Fruit fly (Drosophila melanogaster) whole organism, embryonic: Measurements from ENCODE around the gene Kah.

Source experiments
- Ada2b ChIP-seq: fragments of 200-800 bp; sonication (Bioruptor generic); IDR thresholded peaks from 2 replicates; pipeline ENCODE4 v1.3.6; 2022; ENCODE audit warnings: missing biosample characterization, missing genetic modification characterization
- Aef1 ChIP-seq: fragments of 200-800 bp; sonication (Bioruptor generic); IDR thresholded peaks from 3 replicates; pipeline ENCODE4 v1.3.6; 2022; ENCODE audit warnings: missing biosample characterization, missing genetic modification characterization
- BtbVII ChIP-seq: fragments of 200-800 bp; sonication (Bioruptor generic); optimal IDR thresholded peaks from 3 replicates; lab custom pipeline; 2017; ENCODE audit warnings: missing biosample characterization, mild to moderate bottlenecking, missing genetic modification characterization
- C15 ChIP-seq: fragments of 200-800 bp; sonication (Bioruptor generic); IDR thresholded peaks from 3 replicates; pipeline ENCODE4 v1.3.6; 2022; ENCODE audit warnings: missing biosample characterization, missing genetic modification characterization
- CG10147 ChIP-seq: fragments of 200-800 bp; sonication (Bioruptor generic); optimal IDR thresholded peaks from 2 replicates; lab custom pipeline; 2019; ENCODE audit warnings: missing biosample characterization, mild to moderate bottlenecking, missing genetic modification characterization, moderate library complexity
- CG10267 ChIP-seq: fragments of 200-800 bp; sonication (Bioruptor generic); optimal IDR thresholded peaks from 2 replicates; lab custom pipeline; 2018; ENCODE audit warnings: missing biosample characterization, mild to moderate bottlenecking, missing genetic modification characterization, moderate library complexity
- CG10462 ChIP-seq: fragments of 200-800 bp; sonication (Bioruptor generic); optimal IDR thresholded peaks from 2 replicates; lab custom pipeline; 2016; ENCODE audit warnings: missing biosample characterization, missing genetic modification characterization
- CG10543 ChIP-seq: fragments of 200-800 bp; sonication (Bioruptor generic); optimal IDR thresholded peaks from 3 replicates; lab custom pipeline; 2017; ENCODE audit warnings: missing biosample characterization, mild to moderate bottlenecking, missing genetic modification characterization, moderate library complexity
- CG10654 ChIP-seq: fragments of 200-800 bp; sonication (Bioruptor generic); optimal IDR thresholded peaks from 2 replicates; lab custom pipeline; 2016; ENCODE audit warnings: missing biosample characterization, missing genetic modification characterization
- CG12104 ChIP-seq: fragments of 200-800 bp; sonication (Bioruptor generic); optimal IDR thresholded peaks from 3 replicates; lab custom pipeline; 2016; ENCODE audit warnings: missing biosample characterization, missing genetic modification characterization
- CG12236 ChIP-seq: fragments of 200-800 bp; sonication (Bioruptor generic); optimal IDR thresholded peaks from 2 replicates; lab custom pipeline; 2016; ENCODE audit warnings: missing biosample characterization, missing genetic modification characterization
- CG14710 ChIP-seq: fragments of 200-800 bp; sonication (Bioruptor generic); optimal IDR thresholded peaks from 3 replicates; lab custom pipeline; 2019; ENCODE audit warnings: missing biosample characterization, mild to moderate bottlenecking, missing genetic modification characterization, moderate library complexity
- CG15696 ChIP-seq: fragments of 200-800 bp; sonication (Bioruptor generic); optimal IDR thresholded peaks from 2 replicates; lab custom pipeline; 2019; ENCODE audit warnings: missing biosample characterization, mild to moderate bottlenecking, missing genetic modification characterization, moderate library complexity
- CG16815 ChIP-seq: fragments of 200-800 bp; sonication (Bioruptor generic); optimal IDR thresholded peaks from 3 replicates; lab custom pipeline; 2017; ENCODE audit warnings: missing biosample characterization, mild to moderate bottlenecking, missing genetic modification characterization
- CG17568 ChIP-seq: fragments of 200-800 bp; sonication (Bioruptor generic); optimal IDR thresholded peaks from 2 replicates; lab custom pipeline; 2018; ENCODE audit warnings: missing biosample characterization, mild to moderate bottlenecking, missing genetic modification characterization, moderate library complexity
- CG18011 ChIP-seq: fragments of 200-800 bp; sonication (Bioruptor generic); optimal IDR thresholded peaks from 2 replicates; lab custom pipeline; 2017; ENCODE audit warnings: missing biosample characterization, missing genetic modification characterization, mild to moderate bottlenecking, moderate library complexity, missing genotype
- CG18764 ChIP-seq: fragments of 200-800 bp; sonication (Bioruptor generic); optimal IDR thresholded peaks from 3 replicates; lab custom pipeline; 2016; ENCODE audit warnings: missing biosample characterization, missing genetic modification characterization
- CG30020 ChIP-seq: fragments of 200-800 bp; optimal IDR thresholded peaks from 2 replicates; lab custom pipeline; 2019; ENCODE audit warnings: missing biosample characterization, mild to moderate bottlenecking, missing genetic modification characterization, moderate library complexity
- CG3163 ChIP-seq: fragments of 200-800 bp; sonication (Bioruptor generic); optimal IDR thresholded peaks from 3 replicates; lab custom pipeline; 2016; ENCODE audit warnings: missing biosample characterization, missing genetic modification characterization
- CG32767 ChIP-seq: fragments of 200-800 bp; sonication (Bioruptor generic); IDR thresholded peaks from 2 replicates; pipeline ENCODE4 v1.3.6; 2022; ENCODE audit warnings: missing biosample characterization, missing genetic modification characterization
- CG4282 ChIP-seq: fragments of 200-800 bp; sonication (Bioruptor generic); optimal IDR thresholded peaks from 2 replicates; lab custom pipeline; 2016; ENCODE audit warnings: missing biosample characterization, missing genetic modification characterization
- CG6254 ChIP-seq: fragments of 200-800 bp; sonication (Bioruptor generic); optimal IDR thresholded peaks from 3 replicates; lab custom pipeline; 2017; ENCODE audit warnings: mild to moderate bottlenecking, missing biosample characterization, missing genetic modification reagents, missing genetic modification characterization
- CG6765 ChIP-seq: fragments of 200-800 bp; sonication (Bioruptor generic); optimal IDR thresholded peaks from 3 replicates; lab custom pipeline; 2017; ENCODE audit warnings: missing biosample characterization, mild to moderate bottlenecking, missing genetic modification characterization
- CG9727 ChIP-seq: fragments of 200-800 bp; sonication (Bioruptor generic); optimal IDR thresholded peaks from 3 replicates; lab custom pipeline; 2017; ENCODE audit warnings: missing biosample characterization, mild to moderate bottlenecking, missing genetic modification characterization
- D19A ChIP-seq: fragments of 200-800 bp; optimal IDR thresholded peaks from 3 replicates; lab custom pipeline; 2019; ENCODE audit warnings: missing biosample characterization, mild to moderate bottlenecking, missing genetic modification characterization, moderate library complexity
- Dref ChIP-seq: fragments of 200-800 bp; sonication (Bioruptor generic); IDR thresholded peaks from 2 replicates; pipeline ENCODE4 v1.3.6; 2022; ENCODE audit warnings: missing biosample characterization, missing genetic modification characterization
- Opbp ChIP-seq: fragments of 200-800 bp; sonication (Bioruptor generic); IDR thresholded peaks from 3 replicates; pipeline ENCODE4 v1.3.6; 2022; ENCODE audit warnings: missing biosample characterization, missing genetic modification characterization; ENCODE audit not compliant: partially characterized antibody
- YL-1 ChIP-seq: fragments of 200-800 bp; sonication (Bioruptor generic); optimal IDR thresholded peaks from 3 replicates; lab custom pipeline; 2017; ENCODE audit warnings: missing biosample characterization, mild to moderate bottlenecking, missing genetic modification characterization
- abd-A ChIP-seq: fragments of 200-800 bp; sonication (Bioruptor generic); optimal IDR thresholded peaks from 3 replicates; lab custom pipeline; 2019; ENCODE audit warnings: missing biosample characterization, mild to moderate bottlenecking, missing genetic modification characterization, moderate library complexity
- ac ChIP-seq: fragments of 200-800 bp; sonication (Bioruptor generic); optimal IDR thresholded peaks from 3 replicates; lab custom pipeline; 2017; ENCODE audit warnings: missing biosample characterization, mild to moderate bottlenecking, missing genetic modification characterization
- bowl ChIP-seq: fragments of 200-800 bp; sonication (Bioruptor generic); IDR thresholded peaks from 2 replicates; pipeline ENCODE4 v1.3.6; 2022; ENCODE audit warnings: missing biosample characterization, missing genetic modification characterization
- corto ChIP-seq: fragments of 200-800 bp; sonication (Bioruptor generic); optimal IDR thresholded peaks from 2 replicates; lab custom pipeline; 2016; ENCODE audit warnings: missing biosample characterization, mild to moderate bottlenecking, missing genetic modification characterization, moderate library complexity
- fu2 ChIP-seq: fragments of 200-800 bp; sonication (Bioruptor generic); optimal IDR thresholded peaks from 2 replicates; lab custom pipeline; 2016; ENCODE audit warnings: missing biosample characterization, missing genetic modification characterization
- gce ChIP-seq: fragments of 200-800 bp; sonication (Bioruptor generic); IDR thresholded peaks from 3 replicates; pipeline ENCODE4 v1.3.6; 2022; ENCODE audit warnings: missing biosample characterization, missing genetic modification characterization
- h ChIP-seq: fragments of >200 bp; optimal IDR thresholded peaks from 2 replicates; lab custom pipeline; 2017
- hb ChIP-seq: fragments of 200-800 bp; sonication (Bioruptor generic); IDR thresholded peaks from 3 replicates; pipeline ENCODE4 v1.3.6; 2022; ENCODE audit warnings: missing biosample characterization, missing genetic modification characterization; ENCODE audit not compliant: partially characterized antibody
- knrl ChIP-seq: fragments of 200-800 bp; sonication (Bioruptor generic); IDR thresholded peaks from 3 replicates; pipeline ENCODE4 v1.3.6; 2022; ENCODE audit warnings: missing biosample characterization, missing genetic modification characterization; ENCODE audit not compliant: partially characterized antibody
- lab ChIP-seq: fragments of 200-800 bp; sonication (Bioruptor generic); optimal IDR thresholded peaks from 3 replicates; lab custom pipeline; 2017; ENCODE audit warnings: missing biosample characterization, missing genetic modification characterization, mild to moderate bottlenecking, moderate library complexity, missing genetic modification reagents
- lola ChIP-seq, 3 experiments: fragments of >200 bp in 2 of 3; fragments of 200-800 bp in 1 of 3; sonication (Bioruptor generic) in 1 of 3; optimal IDR thresholded peaks; 2 replicates each; lab custom pipeline; 2017 to 2019; ENCODE audit warnings: missing biosample characterization in 3 of 3, missing genetic modification characterization in 3 of 3, mild to moderate bottlenecking in 1 of 3, moderate library complexity in 1 of 3
- pita ChIP-seq: fragments of 200-800 bp; sonication (Bioruptor generic); optimal IDR thresholded peaks from 2 replicates; lab custom pipeline; 2017; ENCODE audit warnings: missing biosample characterization, mild to moderate bottlenecking, missing genetic modification characterization
- sc ChIP-seq, 3 experiments: fragments of >200 bp in 2 of 3; fragments of 200-800 bp in 1 of 3; sonication (Bioruptor generic) in 1 of 3; optimal IDR thresholded peaks; 2 replicates in 2 of 3; 3 replicates in 1 of 3; lab custom pipeline; 2017; ENCODE audit warnings: mild to moderate bottlenecking in 1 of 3, missing biosample characterization in 1 of 3, missing genetic modification characterization in 1 of 3, missing genetic modification reagents in 1 of 3
- slbo ChIP-seq: fragments of 200-800 bp; sonication (Bioruptor generic); IDR thresholded peaks from 2 replicates; pipeline ENCODE4 v1.3.6; 2022; ENCODE audit warnings: missing biosample characterization, missing genetic modification characterization
- ssp ChIP-seq: fragments of 200-800 bp; sonication (Bioruptor generic); IDR thresholded peaks from 2 replicates; pipeline ENCODE4 v1.3.6; 2022; ENCODE audit warnings: missing biosample characterization, missing genetic modification characterization
- stc ChIP-seq: fragments of 200-800 bp; sonication (Bioruptor generic); IDR thresholded peaks from 2 replicates; pipeline ENCODE4 v1.3.6; 2022; ENCODE audit warnings: missing biosample characterization, missing genetic modification characterization
- wdn ChIP-seq: fragments of 200-800 bp; sonication (Bioruptor generic); IDR thresholded peaks from 2 replicates; pipeline ENCODE4 v1.3.6; 2022; ENCODE audit warnings: missing biosample characterization, missing genetic modification characterization
- wor ChIP-seq: fragments of 200-800 bp; sonication (Bioruptor generic); IDR thresholded peaks from 2 replicates; pipeline ENCODE4 v1.3.6; 2022; ENCODE audit warnings: missing biosample characterization, missing genetic modification characterization

Gene Kah

dm6 chr3L:627819-628601 lies 38.9 kb upstream of the Kah start (continued):
- TF ChIP-seq CG6765 (GFP tag; lab: Kevin White, UChicago) (peak; percentile 8), CG12104 (GFP tag; lab: Kevin White, UChicago) (peak; percentile 32), ac (no peak), lab (GFP tag; lab: Kevin White, UChicago) (peak; percentile 72), CG16815 (GFP tag; lab: Kevin White, UChicago) (peak; percentile 50), D19A (tag; lab: Kevin White, UChicago) (peak; percentile 54), h (no peak), CG10267 (tag; lab: Kevin White, UChicago) (no peak), hb (GFP tag; lab: Robert Waterston, UW) (no peak), wor (GFP tag; lab: Robert Waterston, UW) (0 out of 2 replicates have a peak, but pooled peaks have one; percentile 20), bowl (GFP tag; lab: Robert Waterston, UW) (no peak; the same call in 1 of the 2 replicates), fu2 (GFP tag; lab: Kevin White, UChicago) (peak; percentile 20), Aef1 (GFP tag; lab: Robert Waterston, UW) (peak; percentile 86), CG10543 (peak; percentile 100), sc (optimal IDR thresholded peaks at IDR 0.05; lab: Kevin White, UChicago) (no peak), sc (GFP tag; optimal IDR thresholded peaks at IDR 0.05; lab: Kevin White, UChicago) (no peak), pita (no peak), CG12236 (GFP tag; lab: Kevin White, UChicago) (no peak), lola (GFP tag; optimal IDR thresholded peaks at IDR 0.05; lab: Kevin White, UChicago) (peak in 2 of 3 experiments; percentile 33 to 84), Opbp (GFP tag; lab: Robert Waterston, UW) (peak; percentile 14; the same call in 1 of the 3 replicates), CG18011 (GFP tag; lab: Kevin White, UChicago) (no peak), BtbVII (GFP tag; lab: Kevin White, UChicago) (peak; percentile 63), ssp (peak; percentile 47), CG10462 (GFP tag; lab: Kevin White, UChicago) (no peak), CG10147 (GFP tag; lab: Kevin White, UChicago) (peak; percentile 14), CG32767 (no peak; the same call in 1 of the 2 replicates), CG30020 (no peak), corto (GFP tag; lab: Kevin White, UChicago) (no peak), CG9727 (GFP tag; lab: Kevin White, UChicago) (peak; percentile 5), CG17568 (GFP tag; lab: Kevin White, UChicago) (no peak), stc (no peak), CG14710 (no peak), knrl (no peak), slbo (GFP tag; lab: Robert Waterston, UW) (peak; percentile 84), YL-1 (GFP tag; lab: Kevin White, UChicago) (no peak), gce (GFP tag; lab: Robert Waterston, UW) (no peak), CG15696 (tag; lab: Kevin White, UChicago) (no peak), CG6254 (GFP tag; lab: Kevin White, UChicago) (no peak), CG18764 (GFP tag; lab: Kevin White, UChicago) (peak; percentile 7), CG4282 (no peak), CG10654 (GFP tag; lab: Kevin White, UChicago) (peak; percentile 17), abd-A (peak; percentile 99), Dref (GFP tag; lab: Robert Waterston, UW) (0 out of 2 replicates have a peak, but pooled peaks have one; percentile 35), wdn (GFP tag; lab: Robert Waterston, UW) (no peak), C15 (0 out of 3 replicates have a peak, but pooled peaks have one; percentile 33), CG3163 (GFP tag; lab: Kevin White, UChicago) (peak; percentile 59), Ada2b (GFP tag; lab: Robert Waterston, UW) (peak; percentile 40; the same call in 1 of the 2 replicates)
